Worm (Caenorhabditis elegans): ENCODE measurements around the gene T13A10.1.

T13A10.1 gene

DNA sequence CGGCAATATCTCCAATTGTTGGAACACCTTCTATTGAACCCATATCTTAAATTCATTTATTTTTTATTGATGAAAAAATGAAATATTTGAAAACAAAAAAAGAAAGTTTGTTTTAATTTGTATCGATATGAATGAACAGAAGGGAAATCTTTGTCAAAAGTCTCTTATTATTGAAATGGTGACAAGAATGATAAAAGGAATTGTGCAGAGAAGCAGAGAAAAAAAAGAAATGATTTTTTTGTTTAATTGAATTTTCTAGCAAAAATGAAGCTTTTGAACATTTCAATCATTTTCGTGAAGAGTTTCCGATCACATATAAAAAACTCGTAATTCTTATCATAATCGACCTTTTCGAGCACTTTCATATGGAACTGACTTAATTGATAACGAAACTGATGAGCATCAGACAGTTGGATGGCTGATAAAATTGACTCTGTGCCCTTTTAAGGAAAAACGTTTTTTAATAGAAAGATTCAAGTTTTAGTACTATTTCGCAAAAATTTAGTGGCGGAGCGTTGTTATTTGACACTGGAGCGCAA is at the start of gene T13A10.1, which contains the start of gene aat-4:
TSS of gene T13A10.1 (plus strand) at position 411 of the 539 bp plus-strand sequence.
TSS of gene aat-4 (minus strand) at position 51 of the 539 bp plus-strand sequence.
- TF ChIP-seq lin-32 (GFP tag; optimal IDR thresholded peaks at IDR 0.05) (no peak), M03D4.4 (tag; optimal IDR thresholded peaks at IDR 0.05) (no peak), ceh-83 (GFP tag; optimal IDR thresholded peaks at IDR 0.05) (no peak), blmp-1 (tag; optimal IDR thresholded peaks at IDR 0.05) (no peak), nhr-237 (tag; optimal IDR thresholded peaks at IDR 0.05) (no peak), ces-1 (GFP tag; optimal IDR thresholded peaks at IDR 0.05) (no peak), cnd-1 (tag; optimal IDR thresholded peaks at IDR 0.05) (no peak), ceh-39 (tag; optimal IDR thresholded peaks at IDR 0.05) (no peak), lsy-2 (tag; optimal IDR thresholded peaks at IDR 0.05) (no peak), mls-2 (tag; optimal IDR thresholded peaks at IDR 0.05) (no peak), zip-8 (tag; optimal IDR thresholded peaks at IDR 0.05) (no peak), bed-3 (GFP tag; optimal IDR thresholded peaks at IDR 0.05) (no peak), elt-1 (tag; optimal IDR thresholded peaks at IDR 0.05; ENCODE audit: borderline replicate concordance, insufficient read depth) (no peak), ceh-43 (GFP tag; optimal IDR thresholded peaks at IDR 0.05) (no peak), sptf-1 (tag; optimal IDR thresholded peaks at IDR 0.05) (no peak), nhr-2 (tag; optimal IDR thresholded peaks at IDR 0.05) (no peak), unc-120 (tag; optimal IDR thresholded peaks at IDR 0.05; ENCODE audit: poor library complexity, severe bottlenecking) (no peak), ham-2 (GFP tag; optimal IDR thresholded peaks at IDR 0.05) (no peak)

DNA sequence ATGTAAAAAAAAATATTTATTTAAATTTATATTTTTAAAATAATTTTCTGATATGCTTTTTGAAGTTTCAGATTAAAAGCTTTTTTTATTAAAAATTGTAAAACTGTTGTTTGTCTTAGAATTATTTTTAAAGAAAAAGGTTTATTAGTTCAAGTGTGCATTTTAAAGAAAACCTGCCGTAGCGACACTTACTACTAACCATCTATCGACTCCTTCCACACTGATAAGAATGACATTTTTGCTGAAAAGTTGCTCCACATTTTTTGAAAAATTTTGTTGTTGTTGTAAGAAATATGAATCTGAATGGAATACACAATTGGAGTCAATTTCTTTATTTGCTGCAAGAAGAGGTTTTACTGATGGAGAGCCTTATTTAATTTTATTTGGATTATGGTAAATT is 47.9 kb upstream of the T13A10.1 start, which contains the start of gene C49A9.1:
TSS of gene C49A9.1 (plus strand) at position 217 of the 400 bp plus-strand sequence.
- TF ChIP-seq nhr-28 (tag; optimal IDR thresholded peaks at IDR 0.05) (no peak), tbx-8 (GFP tag; optimal IDR thresholded peaks at IDR 0.05) (no peak), nhr-12 (tag; optimal IDR thresholded peaks at IDR 0.05) (no peak), ces-1 (GFP tag; optimal IDR thresholded peaks at IDR 0.05) (no peak), unc-62 (GFP tag; optimal IDR thresholded peaks at IDR 0.05) (no peak), sptf-1 (tag; optimal IDR thresholded peaks at IDR 0.05) (no peak)

DNA sequence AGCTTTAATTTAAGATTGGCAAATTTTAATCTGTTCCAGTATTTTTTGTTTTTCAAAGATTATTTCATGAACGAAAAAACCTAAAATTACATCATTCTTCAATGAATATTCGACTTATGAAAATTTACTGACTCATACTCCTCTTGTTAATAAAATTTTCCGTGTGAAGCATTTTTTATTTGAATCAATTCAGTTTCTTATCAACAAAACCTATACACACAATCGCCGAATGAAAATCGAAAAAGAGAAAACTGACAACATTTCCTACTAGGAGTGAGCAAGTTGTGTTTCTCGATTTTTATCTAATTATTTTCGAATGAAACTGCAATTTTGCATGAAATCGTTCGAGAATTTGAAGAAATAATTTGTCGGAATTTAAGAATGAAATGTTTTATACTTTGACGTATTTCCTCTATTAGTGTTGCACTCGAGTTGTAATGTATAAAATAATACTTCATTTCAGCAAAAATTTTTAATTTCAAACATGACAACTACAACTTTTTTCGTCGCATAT is 45.3 kb upstream of the T13A10.1 start, which contains the start of gene F58F9.4:
TSS of gene F58F9.4 (plus strand) at position 464 of the 514 bp plus-strand sequence.
- TF ChIP-seq ceh-39 (tag; optimal IDR thresholded peaks at IDR 0.05) (no peak), ceh-83 (GFP tag; optimal IDR thresholded peaks at IDR 0.05) (no peak), snpc-4 (tag; optimal IDR thresholded peaks at IDR 0.05) (no peak), ham-2 (GFP tag; optimal IDR thresholded peaks at IDR 0.05) (no peak), sem-2 (GFP tag; optimal IDR thresholded peaks at IDR 0.05) (no peak), sptf-1 (tag; optimal IDR thresholded peaks at IDR 0.05) (no peak), nhr-12 (tag; optimal IDR thresholded peaks at IDR 0.05) (no peak), nhr-2 (tag; optimal IDR thresholded peaks at IDR 0.05) (no peak)

DNA sequence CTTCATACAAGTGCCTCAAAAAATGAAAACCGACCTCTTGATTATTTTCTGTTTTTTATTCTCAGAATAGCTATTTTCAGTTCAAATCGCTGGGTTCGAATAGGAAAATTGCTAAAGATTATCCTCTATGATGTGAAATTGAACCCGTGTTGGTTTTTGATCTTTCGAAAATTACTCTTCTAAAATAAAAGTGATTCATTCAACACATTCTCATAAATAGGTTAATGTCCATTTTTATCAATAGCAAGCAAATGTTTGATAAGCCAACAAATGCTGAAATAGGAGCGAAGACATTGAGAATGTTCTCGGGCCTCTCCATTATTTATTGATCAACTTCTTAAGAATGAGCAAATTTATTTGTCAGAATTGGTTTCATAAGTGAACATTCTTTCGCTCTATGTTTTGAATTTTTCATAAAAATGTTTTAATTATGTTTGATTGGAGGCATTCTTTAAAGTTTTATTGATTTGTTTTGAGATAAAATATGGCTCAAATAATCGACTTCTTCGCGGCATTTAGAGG is 43.1 kb upstream of the T13A10.1 start, which contains the start of gene F58F9.3:
TSS of gene F58F9.3 (plus strand) at position 472 of the 522 bp plus-strand sequence.
- TF ChIP-seq snpc-4 (tag; optimal IDR thresholded peaks at IDR 0.05) (no peak), unc-120 (tag; optimal IDR thresholded peaks at IDR 0.05; ENCODE audit: poor library complexity, severe bottlenecking) (no peak), drap-1 (GFP tag; optimal IDR thresholded peaks at IDR 0.05) (no peak), unc-62 (GFP tag; optimal IDR thresholded peaks at IDR 0.05) (no peak), ztf-11 (tag; optimal IDR thresholded peaks at IDR 0.05) (no peak), flh-1 (GFP tag; optimal IDR thresholded peaks at IDR 0.05) (no peak), bed-3 (GFP tag; optimal IDR thresholded peaks at IDR 0.05) (no peak), elt-3 (tag; optimal IDR thresholded peaks at IDR 0.05) (no peak), ceh-83 (GFP tag; optimal IDR thresholded peaks at IDR 0.05) (no peak), ceh-39 (tag; optimal IDR thresholded peaks at IDR 0.05) (no peak), lin-13 (tag; optimal IDR thresholded peaks at IDR 0.05) (no peak), ces-1 (GFP tag; optimal IDR thresholded peaks at IDR 0.05) (no peak), ceh-43 (GFP tag; optimal IDR thresholded peaks at IDR 0.05) (no peak), nhr-2 (tag; optimal IDR thresholded peaks at IDR 0.05) (no peak), elt-1 (tag; optimal IDR thresholded peaks at IDR 0.05; ENCODE audit: borderline replicate concordance, insufficient read depth) (no peak), cnd-1 (tag; optimal IDR thresholded peaks at IDR 0.05) (no peak)

All from whole organism, mixed stage, embryonic.